Worm (Caenorhabditis elegans): ENCODE results near the gene ngn-1.

The ngn-1 gene

ce11 chrIV:2618611-2619010, 9.5 kb downstream of the ngn-1 start, which contains the start of gene smf-3:
smf-3 (plus strand) TSS chrIV:2618869.
- TF ChIP-seq elt-2 (tag; optimal IDR thresholded peaks at IDR 0.05) (peak; percentile 83), ref-2 (tag; optimal IDR thresholded peaks at IDR 0.05) (no peak), pros-1 (tag; optimal IDR thresholded peaks at IDR 0.05) (no peak), K02D7.2 (tag; optimal IDR thresholded peaks at IDR 0.05) (no peak), ets-4 (tag; optimal IDR thresholded peaks at IDR 0.05) (no peak)

- TF ChIP-seq sox-4 (tag; optimal IDR thresholded peaks at IDR 0.05), result no peak
- no peak for TF ChIP-seq pha-2 (tag; optimal IDR thresholded peaks at IDR 0.05)
- no peak for TF ChIP-seq ceh-2 (tag; optimal IDR thresholded peaks at IDR 0.05)
- no peak for TF ChIP-seq ceh-45 (GFP tag; IDR thresholded peaks at IDR 0.05)
- no peak for TF ChIP-seq pqm-1 (tag; optimal IDR thresholded peaks at IDR 0.05)
- no peak for TF ChIP-seq pag-3 (tag; optimal IDR thresholded peaks at IDR 0.05; ENCODE audit: borderline replicate concordance)
- TF ChIP-seq unc-55 (GFP tag; optimal IDR thresholded peaks at IDR 0.05), result no peak
- TF ChIP-seq pat-9 (tag; optimal IDR thresholded peaks at IDR 0.05), result no peak
- TF ChIP-seq ceh-19 (GFP tag; optimal IDR thresholded peaks at IDR 0.05), result no peak
Measured at ce11 chrIV:2616853-2617252, 11.2 kb downstream of the ngn-1 start.

ce11 chrIV:2613754-2614244, 14.3 kb downstream of the ngn-1 start, which contains the start of gene daao-1:
daao-1 (plus strand) TSS chrIV:2614194.
- TF ChIP-seq ceh-45 (GFP tag; IDR thresholded peaks at IDR 0.05), result no peak
- TF ChIP-seq hlh-13 (GFP tag; optimal IDR thresholded peaks at IDR 0.05), result no peak
- no peak for TF ChIP-seq unc-42 (tag; optimal IDR thresholded peaks at IDR 0.05)
- no peak for TF ChIP-seq ceh-48 (tag; optimal IDR thresholded peaks at IDR 0.05)
- no peak for TF ChIP-seq unc-3 (GFP tag; conservative IDR thresholded peaks at IDR 0.05)
- no peak for TF ChIP-seq unc-3 (tag; optimal IDR thresholded peaks at IDR 0.05)
- no peak for TF ChIP-seq ceh-18 (tag; optimal IDR thresholded peaks at IDR 0.05)
- TF ChIP-seq F13H6.1 (tag; optimal IDR thresholded peaks at IDR 0.05), result no peak
- TF ChIP-seq ztf-16 (tag; optimal IDR thresholded peaks at IDR 0.05), result no peak
- TF ChIP-seq odd-2 (tag; optimal IDR thresholded peaks at IDR 0.05), result no peak
- no peak for TF ChIP-seq ceh-24 (tag; optimal IDR thresholded peaks at IDR 0.05)
- TF ChIP-seq hlh-15 (tag; optimal IDR thresholded peaks at IDR 0.05), result no peak
- no peak for TF ChIP-seq ceh-19 (GFP tag; optimal IDR thresholded peaks at IDR 0.05)
- no peak for TF ChIP-seq K09A11.1 (tag; optimal IDR thresholded peaks at IDR 0.05; ENCODE audit: insufficient read depth)
- no peak for TF ChIP-seq ceh-30 (tag; optimal IDR thresholded peaks at IDR 0.05)
- TF ChIP-seq ceh-6 (GFP tag; optimal IDR thresholded peaks at IDR 0.05), result no peak
- no peak for TF ChIP-seq fax-1 (tag; optimal IDR thresholded peaks at IDR 0.05)
- no peak for TF ChIP-seq hlh-30 (tag; optimal IDR thresholded peaks at IDR 0.05; ENCODE audit: insufficient read depth)

ce11 chrIV:2613011-2613503, 15.0 kb downstream of the ngn-1 start, which contains the start of gene Y69A2AR.28:
Y69A2AR.28 (minus strand) TSS chrIV:2613061.
- no peak for TF ChIP-seq unc-3 (GFP tag; conservative IDR thresholded peaks at IDR 0.05)
- TF ChIP-seq unc-3 (tag; optimal IDR thresholded peaks at IDR 0.05), result no peak
- TF ChIP-seq rnt-1 (tag; optimal IDR thresholded peaks at IDR 0.05), result no peak
- no peak for TF ChIP-seq pha-4 (tag; optimal IDR thresholded peaks at IDR 0.05)

- no peak for TF ChIP-seq F13H6.1 (tag; optimal IDR thresholded peaks at IDR 0.05)
- peak; percentile 19 for TF ChIP-seq ceh-48 (tag; optimal IDR thresholded peaks at IDR 0.05)
- TF ChIP-seq zip-5 (tag; optimal IDR thresholded peaks at IDR 0.05), result no peak
- TF ChIP-seq ceh-18 (tag; optimal IDR thresholded peaks at IDR 0.05), result no peak
- no peak for TF ChIP-seq gmeb-2 (tag; optimal IDR thresholded peaks at IDR 0.05)
- TF ChIP-seq sox-2 (GFP tag; IDR thresholded peaks at IDR 0.05), result no peak
- TF ChIP-seq dve-1 (tag; optimal IDR thresholded peaks at IDR 0.05), result no peak
- no peak for TF ChIP-seq ref-2 (tag; optimal IDR thresholded peaks at IDR 0.05)
- no peak for TF ChIP-seq rnt-1 (tag; optimal IDR thresholded peaks at IDR 0.05)
Measured at ce11 chrIV:2610974-2611373, 17.1 kb downstream of the ngn-1 start.
